Fruit fly (Drosophila melanogaster): ENCODE measurements around the gene SC35.

Gene SC35

dm6 chr2L:12397974-12398373 is 36.5 kb downstream of the SC35 start, which contains the start of gene Pkd2:
Gene Pkd2, plus strand, starts transcription at chr2L:12398274.
- no peak for TF ChIP-seq CG8478 (optimal IDR thresholded peaks at IDR 0.05)
- no peak for TF ChIP-seq CTCF (optimal IDR thresholded peaks at IDR 0.05)

- TF ChIP-seq CG8478 (optimal IDR thresholded peaks at IDR 0.05) (no peak), CTCF (optimal IDR thresholded peaks at IDR 0.05) (no peak)
Observed at dm6 chr2L:12392406-12392805, 42.1 kb downstream of the SC35 start.

Data from S2 (cell line).